Worm (Caenorhabditis elegans): ENCODE measurements around the gene F56C3.3.
A peak's percentile ranks its signal among the peaks of the same experiment; 100 is the strongest.

The F56C3.3 gene

ce11 chrX:1393891-1394290 is 35.7 kb upstream of the F56C3.3 start, which contains the start of gene F56C3.9:
TSS of gene F56C3.9 (minus strand) at chrX:1393991.
- TF ChIP-seq sup-37 (GFP tag; optimal IDR thresholded peaks at IDR 0.05) = no peak
- TF ChIP-seq egl-27 (tag; optimal IDR thresholded peaks at IDR 0.05) = no peak
- no peak for TF ChIP-seq lsy-2 (tag; optimal IDR thresholded peaks at IDR 0.05)
- no peak for TF ChIP-seq ets-5 (GFP tag; IDR thresholded peaks at IDR 0.05)
- no peak for TF ChIP-seq unc-130 (tag; optimal IDR thresholded peaks at IDR 0.05)
- no peak for TF ChIP-seq efl-3 (GFP tag; optimal IDR thresholded peaks at IDR 0.05)
- no peak for TF ChIP-seq pqm-1 (tag; optimal IDR thresholded peaks at IDR 0.05)
- no peak for TF ChIP-seq ceh-88 (GFP tag; IDR thresholded peaks at IDR 0.05)
- TF ChIP-seq efl-1 (optimal IDR thresholded peaks at IDR 0.05) = no peak
- TF ChIP-seq efl-1 (GFP tag; optimal IDR thresholded peaks at IDR 0.05 in 1 of 2) = no peak
- no peak for TF ChIP-seq mef-2 (tag; optimal IDR thresholded peaks at IDR 0.05)
- TF ChIP-seq nhr-77 (tag; optimal IDR thresholded peaks at IDR 0.05) = no peak
- no peak for TF ChIP-seq ces-1 (GFP tag; optimal IDR thresholded peaks at IDR 0.05)
- no peak for TF ChIP-seq ama-1 (optimal IDR thresholded peaks at IDR 0.05)
- TF ChIP-seq jun-1 (tag; optimal IDR thresholded peaks at IDR 0.05) = no peak
- no peak for TF ChIP-seq unc-30 (tag; optimal IDR thresholded peaks at IDR 0.05)
- no peak for TF ChIP-seq hlh-17 (GFP tag; optimal IDR thresholded peaks at IDR 0.05; ENCODE audit: borderline replicate concordance)
- no peak for TF ChIP-seq nhr-19 (GFP tag; conservative IDR thresholded peaks at IDR 0.05)
- TF ChIP-seq lin-13 (GFP tag; optimal IDR thresholded peaks at IDR 0.05) = no peak

- TF ChIP-seq nhr-85 (tag) = peak; percentile 87
- TF ChIP-seq C34B4.2 (tag; optimal IDR thresholded peaks at IDR 0.05) = no peak
- no peak for TF ChIP-seq mdl-1 (tag; optimal IDR thresholded peaks at IDR 0.05)
- TF ChIP-seq egl-13 (tag; optimal IDR thresholded peaks at IDR 0.05) = peak; percentile 79
- TF ChIP-seq lin-13 (GFP tag; optimal IDR thresholded peaks at IDR 0.05) = peak; percentile 86
- peak; percentile 62 for TF ChIP-seq efl-3 (GFP tag; optimal IDR thresholded peaks at IDR 0.05)
- TF ChIP-seq efl-1 (optimal IDR thresholded peaks at IDR 0.05) = peak; percentile 68
- peak; percentile 1 to 92 for TF ChIP-seq efl-1 (GFP tag; optimal IDR thresholded peaks at IDR 0.05 in 1 of 2)
- TF ChIP-seq hlh-4 (tag; optimal IDR thresholded peaks at IDR 0.05) = no peak
- peak; percentile 96 for TF ChIP-seq nhr-11 (tag; optimal IDR thresholded peaks at IDR 0.05)
- TF ChIP-seq C16A3.4 (tag; optimal IDR thresholded peaks at IDR 0.05) = peak; percentile 96
- TF ChIP-seq zip-4 (GFP tag; optimal IDR thresholded peaks at IDR 0.05) = peak; percentile 79
- TF ChIP-seq ama-1 (optimal IDR thresholded peaks at IDR 0.05) = no peak
- no peak for TF ChIP-seq alr-1 (tag; optimal IDR thresholded peaks at IDR 0.05; ENCODE audit: borderline replicate concordance)
- peak; percentile 99 for TF ChIP-seq dsc-1 (tag; optimal IDR thresholded peaks at IDR 0.05)
- no peak for TF ChIP-seq nhr-12 (tag; optimal IDR thresholded peaks at IDR 0.05)
- TF ChIP-seq sup-37 (GFP tag; optimal IDR thresholded peaks at IDR 0.05) = peak; percentile 65
- TF ChIP-seq skn-1 (tag; optimal IDR thresholded peaks at IDR 0.05) = peak; percentile 98
- TF ChIP-seq mef-2 (tag; optimal IDR thresholded peaks at IDR 0.05) = no peak
- TF ChIP-seq dpl-1 (GFP tag; optimal IDR thresholded peaks at IDR 0.05) = peak; percentile 9 to 43 (median 19)
- peak; percentile 97 for TF ChIP-seq jun-1 (tag; optimal IDR thresholded peaks at IDR 0.05)
- TF ChIP-seq fos-1 (tag; optimal IDR thresholded peaks at IDR 0.05) = peak; percentile 91
- TF ChIP-seq egl-27 (tag; optimal IDR thresholded peaks at IDR 0.05) = peak in 1 of 2 experiments; percentile 49
- TF ChIP-seq nhr-76 (tag; optimal IDR thresholded peaks at IDR 0.05) = no peak
- TF ChIP-seq snpc-4 (tag; optimal IDR thresholded peaks at IDR 0.05) = peak; percentile 69
- peak; percentile 88 for TF ChIP-seq swsn-7 (tag; optimal IDR thresholded peaks at IDR 0.05)
- TF ChIP-seq rnt-1 (tag; optimal IDR thresholded peaks at IDR 0.05) = peak; percentile 43
- TF ChIP-seq pag-3 (tag; optimal IDR thresholded peaks at IDR 0.05; ENCODE audit: borderline replicate concordance, insufficient read depth) = no peak
- no peak for TF ChIP-seq ces-1 (GFP tag; optimal IDR thresholded peaks at IDR 0.05)
- peak; percentile 91 for TF ChIP-seq nhr-19 (GFP tag; conservative IDR thresholded peaks at IDR 0.05)
- TF ChIP-seq Y116A8C.19 (tag; optimal IDR thresholded peaks at IDR 0.05; ENCODE audit: borderline replicate concordance) = no peak
- peak; percentile 94 for TF ChIP-seq nhr-90 (tag; optimal IDR thresholded peaks at IDR 0.05; ENCODE audit: poor library complexity)
- TF ChIP-seq elt-3 (tag; optimal IDR thresholded peaks at IDR 0.05) = peak in 4 of 6 experiments; percentile 46 to 94 (median 68)
- TF ChIP-seq zag-1 (tag; optimal IDR thresholded peaks at IDR 0.05) = no peak
- peak; percentile 83 for TF ChIP-seq nhr-237 (tag; optimal IDR thresholded peaks at IDR 0.05)
- TF ChIP-seq pax-3 (tag; optimal IDR thresholded peaks at IDR 0.05) = peak; percentile 81
- TF ChIP-seq hpl-2 (GFP tag; optimal IDR thresholded peaks at IDR 0.05) = peak; percentile 84
- TF ChIP-seq unc-130 (tag; optimal IDR thresholded peaks at IDR 0.05) = no peak
- TF ChIP-seq nhr-20 (tag; optimal IDR thresholded peaks at IDR 0.05) = peak; percentile 92
- no peak for TF ChIP-seq ceh-63 (GFP tag; optimal IDR thresholded peaks at IDR 0.05)
- TF ChIP-seq nhr-84 (tag; optimal IDR thresholded peaks at IDR 0.05) = no peak
- TF ChIP-seq blmp-1 (tag; optimal IDR thresholded peaks at IDR 0.05) = no peak
These were observed 31.3 kb upstream of the F56C3.3 start for ce11 chrX:1389382-1389983.
